Worm (Caenorhabditis elegans): ENCODE results near the gene trm-1.
A peak's percentile ranks its signal among the peaks of the same experiment; 100 is the strongest.
"Not testable (repeated sequence)": the region's sequence is repeated elsewhere in the genome, so short reads cannot be mapped to it uniquely, and the experiment has no call there.

Gene trm-1

ce11 chrV:14150966-14151365 lies 34.4 kb downstream of the trm-1 start:
- TF ChIP-seq dao-5 (tag; optimal IDR thresholded peaks at IDR 0.05) (no peak), W03F9.2 (tag; optimal IDR thresholded peaks at IDR 0.05) (no peak)

DNA sequence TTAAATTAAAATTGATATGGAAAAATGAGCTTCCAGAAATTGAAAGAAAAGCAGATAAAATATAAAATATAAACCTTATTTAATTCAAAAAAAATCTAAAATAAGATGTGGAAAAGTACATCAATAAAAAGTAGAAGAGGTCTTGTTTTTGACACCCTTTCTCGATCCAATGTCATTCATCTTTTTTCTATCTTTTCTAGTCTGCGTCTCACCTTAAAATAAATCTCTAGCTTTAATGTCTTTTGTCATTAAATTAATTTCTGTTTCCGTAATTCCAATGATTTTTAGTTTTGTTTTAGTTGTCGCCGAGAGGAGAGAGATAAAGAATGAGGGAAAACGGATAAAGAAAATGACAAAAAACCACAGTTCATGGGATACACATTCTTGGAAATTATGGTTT lies 36.3 kb downstream of the trm-1 start:
- TF ChIP-seq W03F9.2 (tag; optimal IDR thresholded peaks at IDR 0.05) (no peak), him-1 (tag; optimal IDR thresholded peaks at IDR 0.05) (no peak), dao-5 (tag; optimal IDR thresholded peaks at IDR 0.05) (no peak)

- TF ChIP-seq dao-5 (tag; optimal IDR thresholded peaks at IDR 0.05): no peak
- no peak for TF ChIP-seq him-1 (tag; optimal IDR thresholded peaks at IDR 0.05)
- TF ChIP-seq W03F9.2 (tag; optimal IDR thresholded peaks at IDR 0.05): no peak
Measured at ce11 chrV:14147114-14147513, 38.3 kb downstream of the trm-1 start.

- TF ChIP-seq dao-5 (tag; optimal IDR thresholded peaks at IDR 0.05) (no peak), him-1 (tag; optimal IDR thresholded peaks at IDR 0.05) (no peak), W03F9.2 (tag; optimal IDR thresholded peaks at IDR 0.05) (no peak)
Measured at ce11 chrV:14146199-14146598, 39.2 kb downstream of the trm-1 start, which contains the start of gene acs-10. acs-10 (plus strand) TSS chrV:14146499.

ce11 chrV:14145267-14145666 lies 40.1 kb downstream of the trm-1 start, which contains the start of gene par-1:
par-1 (minus strand) TSS chrV:14145367.
- TF ChIP-seq W03F9.2 (tag; optimal IDR thresholded peaks at IDR 0.05) (no peak), dao-5 (tag; optimal IDR thresholded peaks at IDR 0.05) (no peak), him-1 (tag; optimal IDR thresholded peaks at IDR 0.05) (no peak)

DNA sequence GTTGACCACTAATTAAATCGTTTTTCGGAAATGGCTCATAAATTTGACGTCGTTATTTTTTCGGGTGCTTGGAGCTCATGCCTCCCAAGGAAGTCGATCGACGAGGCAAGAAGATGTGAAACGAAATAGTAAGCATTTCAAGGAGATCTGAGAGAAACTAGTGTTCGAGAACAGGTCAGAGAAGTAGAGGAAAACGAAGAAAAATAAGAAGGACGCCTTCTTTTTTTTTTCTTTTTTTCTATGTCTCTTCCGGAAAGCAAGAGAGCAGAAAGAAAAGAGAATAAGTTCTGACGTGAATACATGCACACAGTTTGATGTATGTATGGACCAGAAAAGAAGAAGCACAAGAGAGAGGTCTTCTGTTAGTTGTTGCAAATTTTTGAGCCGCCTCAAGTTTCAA lies 41.8 kb downstream of the trm-1 start:
- no peak for TF ChIP-seq dao-5 (tag; optimal IDR thresholded peaks at IDR 0.05)
- peak; percentile 79 for TF ChIP-seq him-1 (tag; optimal IDR thresholded peaks at IDR 0.05)
- peak; percentile 7 for TF ChIP-seq W03F9.2 (tag; optimal IDR thresholded peaks at IDR 0.05)

DNA sequence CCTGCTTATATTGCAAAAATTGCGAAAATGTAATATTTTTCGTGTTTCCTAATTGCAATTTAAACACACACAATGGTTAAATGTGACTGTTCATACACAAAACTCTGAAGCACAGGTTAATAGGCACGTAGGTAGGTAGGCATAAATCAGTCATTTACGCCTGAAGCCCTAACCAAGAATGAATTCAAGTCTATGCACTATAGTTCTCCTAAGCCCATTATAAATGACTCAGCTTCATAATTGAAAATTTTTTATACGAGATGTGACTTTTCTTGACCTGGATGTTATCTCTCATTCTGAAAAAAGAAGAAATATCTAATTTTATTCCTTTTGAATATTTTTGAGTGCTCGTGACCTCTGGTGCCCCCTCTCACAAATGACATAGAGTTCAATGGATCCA lies 43.6 kb downstream of the trm-1 start:
- TF ChIP-seq him-1 (tag; optimal IDR thresholded peaks at IDR 0.05): no peak
- no peak for TF ChIP-seq W03F9.2 (tag; optimal IDR thresholded peaks at IDR 0.05)
- TF ChIP-seq dao-5 (tag; optimal IDR thresholded peaks at IDR 0.05): no peak

DNA sequence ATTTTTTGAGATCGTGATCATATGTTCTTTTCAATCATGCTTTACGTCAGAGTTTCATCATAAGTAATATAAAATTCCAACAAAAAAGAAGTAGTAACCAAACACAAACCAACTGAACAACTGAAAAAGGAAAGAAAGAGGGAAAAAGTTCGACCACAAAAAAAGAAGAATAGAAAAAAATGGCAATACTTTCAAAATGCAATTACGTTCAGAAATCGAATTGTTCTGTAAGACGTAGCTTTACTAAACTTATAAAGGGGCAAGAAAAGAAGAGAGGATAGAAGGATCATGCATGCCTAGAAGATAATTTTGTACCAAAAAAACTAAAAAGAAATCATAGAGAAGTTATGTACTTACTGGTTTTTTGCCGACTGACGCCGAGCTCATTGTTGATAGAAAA lies 44.7 kb downstream of the trm-1 start:
- TF ChIP-seq W03F9.2 (tag; optimal IDR thresholded peaks at IDR 0.05) (no peak), dao-5 (tag; optimal IDR thresholded peaks at IDR 0.05) (no peak), him-1 (tag; optimal IDR thresholded peaks at IDR 0.05) (no peak)

ce11 chrV:14139252-14140100 lies 45.9 kb downstream of the trm-1 start:
- TF ChIP-seq him-1 (tag; optimal IDR thresholded peaks at IDR 0.05) (no peak), dao-5 (tag; optimal IDR thresholded peaks at IDR 0.05) (no peak), W03F9.2 (tag; optimal IDR thresholded peaks at IDR 0.05) (no peak)

DNA sequence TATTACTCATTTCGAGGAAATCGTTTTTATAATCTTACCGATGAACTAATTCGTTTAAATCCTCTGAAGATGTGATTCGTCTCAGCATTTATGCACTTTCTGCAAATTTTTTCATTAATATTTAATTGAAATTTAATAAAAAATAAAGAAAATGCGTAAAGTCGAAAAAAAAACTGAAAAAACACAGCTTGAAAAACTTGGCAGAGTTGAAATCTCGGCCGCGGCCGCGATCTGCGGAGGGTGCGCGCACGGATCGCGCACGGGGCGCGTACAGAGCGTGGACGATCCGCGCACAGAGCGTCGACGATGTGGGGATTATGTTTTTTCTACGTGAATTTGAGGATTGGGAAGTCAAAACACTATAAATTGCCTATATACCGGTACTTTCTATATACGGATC lies 47.6 kb downstream of the trm-1 start, which contains the start of gene AH10.4:
AH10.4 (minus strand) TSS at position 101 of the 400 bp plus-strand sequence.
- not testable (repeated sequence) for TF ChIP-seq W03F9.2, dao-5, him-1 (tag; optimal IDR thresholded peaks at IDR 0.05)

- no peak for TF ChIP-seq dao-5 (tag; optimal IDR thresholded peaks at IDR 0.05)
- no peak for TF ChIP-seq W03F9.2 (tag; optimal IDR thresholded peaks at IDR 0.05)
- TF ChIP-seq him-1 (tag; optimal IDR thresholded peaks at IDR 0.05): no peak
Measured at ce11 chrV:14136152-14136551, 49.3 kb downstream of the trm-1 start.

DNA sequence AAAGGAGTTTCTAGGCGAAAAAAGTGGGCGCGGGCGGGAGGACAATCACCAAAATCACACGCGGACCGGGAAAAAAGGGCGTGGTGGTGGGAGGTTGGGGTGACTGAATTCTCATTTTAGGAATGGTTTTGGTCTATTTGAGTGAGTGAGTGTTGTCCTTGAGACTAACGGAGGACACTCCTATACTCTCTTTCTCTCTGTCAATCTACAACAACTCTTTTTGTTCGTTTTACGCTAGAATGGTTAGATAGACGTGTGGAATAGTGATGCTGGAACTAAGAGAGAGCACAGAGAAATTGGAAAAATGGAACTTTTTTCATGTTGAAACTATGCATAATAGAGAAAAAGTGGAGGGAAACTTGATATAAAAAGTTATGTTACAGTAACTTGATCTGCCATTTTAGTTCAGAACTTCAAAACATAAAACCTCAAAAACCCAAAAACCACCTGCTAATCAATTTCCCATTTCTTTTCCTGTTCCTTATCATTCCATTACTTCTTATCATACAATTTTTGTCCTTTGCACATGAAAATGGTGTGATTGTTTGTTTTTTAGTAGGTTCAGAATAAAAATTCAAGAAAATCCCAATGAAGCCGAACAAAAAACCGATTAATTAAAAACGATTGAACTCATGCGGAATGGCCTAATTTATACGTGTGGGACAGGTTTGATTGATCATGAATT lies 50.5 kb downstream of the trm-1 start:
- no peak for TF ChIP-seq him-1 (tag; optimal IDR thresholded peaks at IDR 0.05)
- no peak for TF ChIP-seq W03F9.2 (tag; optimal IDR thresholded peaks at IDR 0.05)
- TF ChIP-seq dao-5 (tag; optimal IDR thresholded peaks at IDR 0.05): no peak

All from whole organism, L4/young adult.